Fruit fly (Drosophila melanogaster): Measurements from ENCODE around the gene CG2145.

dm6 chrX:10912585-10912984 is 14.6 kb upstream of the CG2145 start:
- TF ChIP-seq psq (optimal IDR thresholded peaks at IDR 0.05): no peak
- no peak for TF ChIP-seq CG8478 (optimal IDR thresholded peaks at IDR 0.05)
- TF ChIP-seq pan (optimal IDR thresholded peaks at IDR 0.05): no peak
- TF ChIP-seq usp (GFP tag; optimal IDR thresholded peaks at IDR 0.05): no peak

All from whole organism.